Worm (Caenorhabditis elegans) whole organism, L2 larva: Measurements from ENCODE around the gene asp-8.

Experiments
- lin-11 ChIP-seq: fragments of 150-350 bp; sonication (generic microtip); optimal IDR thresholded peaks from 2 replicates; lab custom pipeline; 2014; ENCODE audit warnings: missing biosample characterization, missing genetic modification characterization, inconsistent platforms, mixed read lengths
- nhr-11 ChIP-seq: fragments of 150-350 bp; optimal IDR thresholded peaks from 2 replicates; lab custom pipeline; 2014; ENCODE audit warnings: missing biosample characterization, missing genetic modification characterization
- nhr-23 ChIP-seq: fragments of 150-350 bp; optimal IDR thresholded peaks from 2 replicates; lab custom pipeline; 2014; ENCODE audit warnings: missing biosample characterization, missing genetic modification reagents, missing genetic modification characterization
- nhr-25 ChIP-seq: fragments of 150-350 bp; sonication (generic microtip); optimal IDR thresholded peaks from 3 replicates; lab custom pipeline; 2014; ENCODE audit warnings: missing biosample characterization, missing genetic modification characterization

DNA sequence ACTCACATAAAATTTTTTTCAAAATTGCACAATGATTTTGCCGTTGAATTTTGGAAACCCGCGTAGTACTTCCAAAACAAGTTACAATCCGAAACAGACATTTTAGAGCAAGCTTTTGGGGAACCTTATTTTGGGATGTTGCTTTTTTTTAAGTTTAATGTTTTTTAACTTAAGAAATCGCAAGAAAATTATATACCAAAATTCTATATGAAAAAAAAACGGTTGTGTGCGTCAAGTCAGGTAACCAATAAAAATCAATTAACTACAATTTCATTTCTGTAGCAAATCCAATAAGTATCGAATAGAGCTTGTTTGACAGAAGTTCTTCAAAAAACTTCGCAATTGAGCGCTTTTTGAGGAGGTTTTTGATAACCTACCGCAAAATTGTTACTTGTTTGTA is 41.0 kb upstream of the asp-8 start, which contains the start of gene srw-117:
- TF ChIP-seq nhr-11 (tag; lab: Kevin White, UChicago): no peak
- TF ChIP-seq nhr-23 (tag; lab: Kevin White, UChicago): no peak
- no peak for TF ChIP-seq lin-11 (tag; lab: Kevin White, UChicago)
- TF ChIP-seq nhr-25 (tag; lab: Kevin White, UChicago): no peak
